Fruit fly (Drosophila melanogaster) whole organism, embryonic: ENCODE measurements around the gene AGO2.

ENCODE experiments used
- Antp ChIP-seq: fragments of 200-800 bp; sonication (Bioruptor generic); optimal IDR thresholded peaks from 3 replicates; lab custom pipeline; 2016; ENCODE audit warnings: missing biosample characterization, missing genetic modification characterization
- CG11398 ChIP-seq: fragments of 200-800 bp; sonication (Bioruptor generic); optimal IDR thresholded peaks from 2 replicates; lab custom pipeline; 2016; ENCODE audit warnings: missing biosample characterization, missing genetic modification characterization
- CG12219 ChIP-seq: fragments of 200-800 bp; sonication (Bioruptor generic); optimal IDR thresholded peaks from 3 replicates; lab custom pipeline; 2018; ENCODE audit warnings: missing biosample characterization, mild to moderate bottlenecking, missing genetic modification characterization
- CG13123 ChIP-seq: fragments of 200-800 bp; sonication (Bioruptor generic); optimal IDR thresholded peaks from 2 replicates; lab custom pipeline; 2016; ENCODE audit warnings: missing biosample characterization, missing genetic modification characterization
- CG15011 ChIP-seq: fragments of 200-800 bp; sonication (Bioruptor generic); optimal IDR thresholded peaks from 3 replicates; lab custom pipeline; 2018; ENCODE audit warnings: missing biosample characterization, mild to moderate bottlenecking, missing genetic modification characterization
- CG1603 ChIP-seq: fragments of 200-800 bp; sonication (Bioruptor generic); optimal IDR thresholded peaks from 2 replicates; lab custom pipeline; 2019; ENCODE audit warnings: missing biosample characterization, mild to moderate bottlenecking, missing genetic modification characterization, moderate library complexity
- CG18011 ChIP-seq: fragments of 200-800 bp; sonication (Bioruptor generic); optimal IDR thresholded peaks from 2 replicates; lab custom pipeline; 2017; ENCODE audit warnings: missing biosample characterization, missing genetic modification characterization, mild to moderate bottlenecking, moderate library complexity, missing genotype
- CG2889 ChIP-seq: fragments of 200-800 bp; sonication (Bioruptor generic); IDR thresholded peaks from 3 replicates; pipeline ENCODE4 v1.3.6; 2022; ENCODE audit warnings: missing biosample characterization, missing genetic modification characterization
- CG31441 ChIP-seq: fragments of 200-800 bp; sonication (Bioruptor generic); IDR thresholded peaks from 2 replicates; pipeline ENCODE4 v1.3.6; 2022; ENCODE audit warnings: missing biosample characterization, missing genetic modification characterization
- CG34422 ChIP-seq: fragments of 200-800 bp; sonication (Bioruptor generic); IDR thresholded peaks from 3 replicates; pipeline ENCODE4 v1.3.6; 2022; ENCODE audit warnings: missing biosample characterization, missing genetic modification characterization
- CG4328 ChIP-seq: fragments of 200-800 bp; sonication (Bioruptor generic); optimal IDR thresholded peaks from 3 replicates; lab custom pipeline; 2017; ENCODE audit warnings: missing biosample characterization, missing genetic modification reagents, missing genetic modification characterization
- CG6854 ChIP-seq: fragments of 200-800 bp; sonication (Bioruptor generic); optimal IDR thresholded peaks from 3 replicates; lab custom pipeline; 2017; ENCODE audit warnings: missing biosample characterization, mild to moderate bottlenecking, missing genetic modification characterization
- CG8089 ChIP-seq: fragments of 200-800 bp; sonication (Bioruptor generic); optimal IDR thresholded peaks from 3 replicates; lab custom pipeline; 2016; ENCODE audit warnings: missing biosample characterization, missing genetic modification characterization
- CG8281 ChIP-seq: fragments of 200-800 bp; sonication (Bioruptor generic); optimal IDR thresholded peaks from 2 replicates; lab custom pipeline; 2018; ENCODE audit warnings: missing biosample characterization, mild to moderate bottlenecking, missing genetic modification characterization, moderate library complexity
- CG8388 ChIP-seq: fragments of 200-800 bp; sonication (Bioruptor generic); optimal IDR thresholded peaks from 2 replicates; lab custom pipeline; 2019; ENCODE audit warnings: missing biosample characterization, mild to moderate bottlenecking, missing genetic modification characterization, moderate library complexity
- CG9876 ChIP-seq: fragments of 200-800 bp; sonication (Bioruptor generic); optimal IDR thresholded peaks from 2 replicates; lab custom pipeline; 2016; ENCODE audit warnings: missing biosample characterization, missing genetic modification characterization
- D ChIP-seq, 2 experiments: fragments of 200-800 bp in 1 of 2; fragments of >200 bp in 1 of 2; sonication (Bioruptor generic) in 1 of 2; optimal IDR thresholded peaks; 2 replicates in 1 of 2; 3 replicates in 1 of 2; lab custom pipeline; 2017; ENCODE audit warnings: mild to moderate bottlenecking in 1 of 2, missing biosample characterization in 1 of 2, missing genetic modification characterization in 1 of 2, missing genetic modification reagents in 1 of 2
- D19A ChIP-seq: fragments of 200-800 bp; optimal IDR thresholded peaks from 3 replicates; lab custom pipeline; 2019; ENCODE audit warnings: missing biosample characterization, mild to moderate bottlenecking, missing genetic modification characterization, moderate library complexity
- Doc3 ChIP-seq: fragments of 200-800 bp; sonication (Bioruptor generic); IDR thresholded peaks from 3 replicates; pipeline ENCODE4 v1.3.6; 2022; ENCODE audit warnings: missing biosample characterization, missing genetic modification characterization; ENCODE audit not compliant: partially characterized antibody
- Fer1 ChIP-seq: fragments of 200-800 bp; sonication (Bioruptor generic); optimal IDR thresholded peaks from 2 replicates; lab custom pipeline; 2017; ENCODE audit warnings: missing biosample characterization, mild to moderate bottlenecking, missing genetic modification characterization
- Fer3 ChIP-seq: fragments of 200-800 bp; sonication (Bioruptor generic); optimal IDR thresholded peaks from 2 replicates; lab custom pipeline; 2018; ENCODE audit warnings: missing biosample characterization, mild to moderate bottlenecking, missing genetic modification characterization, moderate library complexity
- Max ChIP-seq: fragments of 200-800 bp; sonication (Bioruptor generic); optimal IDR thresholded peaks from 2 replicates; lab custom pipeline; 2016; ENCODE audit warnings: missing biosample characterization, mild to moderate bottlenecking, missing genetic modification characterization
- NC2β ChIP-seq: fragments of 200-800 bp; sonication (Bioruptor generic); optimal IDR thresholded peaks from 2 replicates; lab custom pipeline; 2016; ENCODE audit warnings: missing biosample characterization, missing genetic modification characterization
- NfI ChIP-seq: fragments of 200-800 bp; sonication (Bioruptor generic); optimal IDR thresholded peaks from 3 replicates; lab custom pipeline; 2018; ENCODE audit warnings: missing biosample characterization, mild to moderate bottlenecking, missing genetic modification characterization, moderate library complexity
- Oaz ChIP-seq: fragments of 200-800 bp; sonication (Bioruptor generic); IDR thresholded peaks from 2 replicates; pipeline ENCODE4 v1.3.6; 2022; ENCODE audit warnings: missing biosample characterization, missing genetic modification characterization
- Stat92E ChIP-seq, 3 experiments: fragments of >200 bp in 2 of 3; fragments of 200-800 bp in 1 of 3; sonication (Bioruptor generic) in 1 of 3; optimal IDR thresholded peaks; 2 replicates each; lab custom pipeline; 2017 to 2019; ENCODE audit warnings: missing biosample characterization in 3 of 3, missing genetic modification characterization in 3 of 3, mild to moderate bottlenecking in 1 of 3, moderate library complexity in 1 of 3
- Tbp ChIP-seq: fragments of >200 bp; optimal IDR thresholded peaks from 2 replicates; lab custom pipeline; 2018; ENCODE audit warnings: missing biosample characterization, missing genetic modification characterization
- amos ChIP-seq: fragments of 200-800 bp; sonication (Bioruptor generic); IDR thresholded peaks from 2 replicates; pipeline ENCODE4 v1.3.6; 2022; ENCODE audit warnings: missing biosample characterization, missing genetic modification characterization; ENCODE audit not compliant: partially characterized antibody
- bowl ChIP-seq: fragments of 200-800 bp; sonication (Bioruptor generic); IDR thresholded peaks from 2 replicates; pipeline ENCODE4 v1.3.6; 2022; ENCODE audit warnings: missing biosample characterization, missing genetic modification characterization
- dmrt11E ChIP-seq: fragments of 200-800 bp; sonication (Bioruptor generic); optimal IDR thresholded peaks from 3 replicates; lab custom pipeline; 2018; ENCODE audit warnings: missing biosample characterization, mild to moderate bottlenecking, missing genetic modification characterization, moderate library complexity
- emc ChIP-seq: fragments of 200-800 bp; sonication (Bioruptor generic); optimal IDR thresholded peaks from 2 replicates; lab custom pipeline; 2016; ENCODE audit warnings: missing biosample characterization, missing genetic modification characterization
- ftz-f1 ChIP-seq: fragments of 200-800 bp; sonication (Bioruptor generic); optimal IDR thresholded peaks from 2 replicates; lab custom pipeline; 2016; ENCODE audit warnings: missing biosample characterization, missing genetic modification characterization
- gce ChIP-seq: fragments of 200-800 bp; sonication (Bioruptor generic); IDR thresholded peaks from 3 replicates; pipeline ENCODE4 v1.3.6; 2022; ENCODE audit warnings: missing biosample characterization, missing genetic modification characterization
- gcm2 ChIP-seq: fragments of 200-800 bp; sonication (Bioruptor generic); optimal IDR thresholded peaks from 2 replicates; lab custom pipeline; 2016; ENCODE audit warnings: missing biosample characterization, missing genetic modification characterization
- hbn ChIP-seq: fragments of 200-800 bp; sonication (Bioruptor generic); IDR thresholded peaks from 2 replicates; pipeline ENCODE4 v1.3.6; 2022; ENCODE audit warnings: missing biosample characterization, missing genetic modification characterization; ENCODE audit not compliant: partially characterized antibody
- ken ChIP-seq: fragments of 200-800 bp; sonication (Bioruptor generic); IDR thresholded peaks from 3 replicates; pipeline ENCODE4 v1.3.6; 2022; ENCODE audit warnings: missing biosample characterization, missing genetic modification characterization
- onecut ChIP-seq: fragments of 200-800 bp; sonication (Bioruptor generic); IDR thresholded peaks from 2 replicates; pipeline ENCODE4 v1.3.6; 2022; ENCODE audit warnings: missing biosample characterization, missing genetic modification characterization
- otp ChIP-seq: fragments of 200-800 bp; sonication (Bioruptor generic); IDR thresholded peaks from 3 replicates; pipeline ENCODE4, ENCODE4 v1.3.6; 2022; ENCODE audit warnings: missing biosample characterization, missing genetic modification characterization
- pan ChIP-seq, 4 experiments: fragments of >200 bp in 3 of 4; fragments of 200-800 bp in 1 of 4; sonication (Bioruptor generic) in 1 of 4; optimal IDR thresholded peaks in 3 of 4; IDR thresholded peaks in 1 of 4; 2 replicates each; pipeline versions ENCODE4 v1.3.6 to Lab custom; 2017 to 2022; ENCODE audit warnings: missing biosample characterization in 2 of 4, missing genetic modification characterization in 2 of 4, mixed read lengths in 1 of 4
- phol ChIP-seq: fragments of 200-800 bp; sonication (Bioruptor generic); optimal IDR thresholded peaks from 3 replicates; lab custom pipeline; 2018; ENCODE audit warnings: missing biosample characterization, mild to moderate bottlenecking, missing genetic modification characterization, moderate library complexity
- row ChIP-seq: fragments of 200-800 bp; sonication (Bioruptor generic); IDR thresholded peaks from 3 replicates; pipeline ENCODE4 v1.3.6; 2022; ENCODE audit warnings: missing biosample characterization, missing genetic modification characterization
- sc ChIP-seq, 3 experiments: fragments of >200 bp in 2 of 3; fragments of 200-800 bp in 1 of 3; sonication (Bioruptor generic) in 1 of 3; optimal IDR thresholded peaks; 2 replicates in 2 of 3; 3 replicates in 1 of 3; lab custom pipeline; 2017; ENCODE audit warnings: mild to moderate bottlenecking in 1 of 3, missing biosample characterization in 1 of 3, missing genetic modification characterization in 1 of 3, missing genetic modification reagents in 1 of 3
- slbo ChIP-seq: fragments of 200-800 bp; sonication (Bioruptor generic); IDR thresholded peaks from 2 replicates; pipeline ENCODE4 v1.3.6; 2022; ENCODE audit warnings: missing biosample characterization, missing genetic modification characterization
- slou ChIP-seq: fragments of 200-800 bp; sonication (Bioruptor generic); optimal IDR thresholded peaks from 3 replicates; lab custom pipeline; 2016; ENCODE audit warnings: missing biosample characterization, missing genetic modification characterization
- so ChIP-seq: fragments of 200-800 bp; sonication (Bioruptor generic); IDR thresholded peaks from 3 replicates; pipeline ENCODE4 v1.3.6; 2022; ENCODE audit warnings: missing biosample characterization, missing genetic modification characterization
- tll ChIP-seq, 2 experiments: fragments of 200-800 bp in 1 of 2; fragments of >200 bp in 1 of 2; sonication (Bioruptor generic) in 1 of 2; optimal IDR thresholded peaks; 2 replicates each; lab custom pipeline; 2017 to 2019; ENCODE audit warnings: missing biosample characterization in 2 of 2, missing genetic modification characterization in 2 of 2, mild to moderate bottlenecking in 1 of 2, moderate library complexity in 1 of 2
- trem ChIP-seq: fragments of 200-800 bp; optimal IDR thresholded peaks from 3 replicates; lab custom pipeline; 2019; ENCODE audit warnings: missing biosample characterization, mild to moderate bottlenecking, missing genetic modification characterization, moderate library complexity
- yki ChIP-seq: fragments of >200 bp; optimal IDR thresholded peaks from 3 replicates; lab custom pipeline; 2018

Gene AGO2

DNA sequence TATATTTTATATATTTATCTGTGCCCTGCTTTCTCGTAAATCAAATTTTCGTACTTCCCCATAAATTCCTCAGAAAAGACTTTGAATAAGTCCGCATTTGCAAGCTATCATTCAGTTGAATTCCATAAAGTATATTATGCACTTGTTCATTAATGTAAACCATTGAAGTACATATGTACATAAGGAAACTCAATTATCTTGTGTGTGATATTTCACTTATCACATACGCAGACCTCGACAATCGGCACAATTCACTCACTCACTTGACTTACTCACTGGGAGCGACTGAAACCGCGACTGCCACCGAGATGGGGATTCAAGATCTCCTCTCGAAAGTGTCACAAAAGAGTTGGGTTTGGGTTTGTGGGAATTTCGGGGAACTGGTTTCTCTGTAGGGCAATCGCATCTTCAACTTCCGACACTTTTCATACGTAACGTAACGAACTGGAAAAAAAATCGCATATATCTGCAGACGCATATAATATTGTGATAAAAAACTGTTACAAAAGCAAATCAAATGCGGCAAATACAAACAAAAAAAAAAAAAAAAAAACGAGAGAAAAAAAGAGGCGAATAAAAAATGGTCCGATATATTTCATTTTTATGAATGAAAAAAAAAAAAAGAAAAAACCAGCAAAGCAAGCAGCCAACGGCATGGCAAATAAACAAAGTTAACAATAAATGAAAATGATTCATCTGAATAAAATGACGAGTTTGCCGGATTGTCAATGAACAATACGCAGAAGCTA is 43.3 kb downstream of the AGO2 start (continued):
- no peak for TF ChIP-seq hbn (GFP tag; lab: Robert Waterston, UW)
- TF ChIP-seq CG4328 (GFP tag; lab: Kevin White, UChicago) = peak; percentile 37
- TF ChIP-seq ken (GFP tag; lab: Robert Waterston, UW) = no peak
- no peak for TF ChIP-seq emc (GFP tag; lab: Kevin White, UChicago)
- no peak for TF ChIP-seq sc (optimal IDR thresholded peaks at IDR 0.05; lab: Kevin White, UChicago)
- no peak for TF ChIP-seq sc (GFP tag; optimal IDR thresholded peaks at IDR 0.05; lab: Kevin White, UChicago)
- no peak for TF ChIP-seq Oaz
- TF ChIP-seq trem (tag; lab: Kevin White, UChicago) = no peak
- no peak for TF ChIP-seq CG8089 (GFP tag; lab: Kevin White, UChicago)
- no peak for TF ChIP-seq CG1603 (tag; lab: Kevin White, UChicago)
- TF ChIP-seq gce (GFP tag; lab: Robert Waterston, UW) = no peak
- TF ChIP-seq CG18011 (GFP tag; lab: Kevin White, UChicago) = no peak
- TF ChIP-seq Fer3 (tag; lab: Kevin White, UChicago) = peak; percentile 6
- TF ChIP-seq D (optimal IDR thresholded peaks at IDR 0.05; lab: Kevin White, UChicago) = no peak
- TF ChIP-seq D (GFP tag; optimal IDR thresholded peaks at IDR 0.05; lab: Kevin White, UChicago) = no peak
- peak; percentile 51; the same call in 1 of the 3 replicates for TF ChIP-seq otp
- no peak for TF ChIP-seq dmrt11E (tag; lab: Kevin White, UChicago)
- TF ChIP-seq NC2β (GFP tag; lab: Kevin White, UChicago) = no peak
- no peak for TF ChIP-seq CG34422 (GFP tag; lab: Robert Waterston, UW)
- TF ChIP-seq CG13123 (GFP tag; lab: Kevin White, UChicago) = no peak
- TF ChIP-seq tll (GFP tag; optimal IDR thresholded peaks at IDR 0.05; lab: Kevin White, UChicago) = no peak
- no peak for TF ChIP-seq pan (optimal IDR thresholded peaks at IDR 0.05; lab: Kevin White, UChicago)
- TF ChIP-seq pan (GFP tag; optimal IDR thresholded peaks at IDR 0.05 in 1 of 2, IDR thresholded peaks at IDR 0.05 in 1 of 2) = no peak
- TF ChIP-seq slou (GFP tag; lab: Kevin White, UChicago) = no peak
- TF ChIP-seq row (GFP tag; lab: Robert Waterston, UW) = no peak
- peak; percentile 49 for TF ChIP-seq CG12219 (GFP tag; lab: Kevin White, UChicago)
- TF ChIP-seq yki (lab: Kevin White, UChicago) = no peak
- no peak for TF ChIP-seq gcm2 (GFP tag; lab: Kevin White, UChicago)
- no peak for TF ChIP-seq Stat92E (GFP tag; optimal IDR thresholded peaks at IDR 0.05; lab: Kevin White, UChicago)
- peak; percentile 19 for TF ChIP-seq CG6854 (GFP tag; lab: Kevin White, UChicago)
- TF ChIP-seq CG9876 (GFP tag; lab: Kevin White, UChicago) = no peak
- TF ChIP-seq ftz-f1 (GFP tag; lab: Kevin White, UChicago) = no peak
- TF ChIP-seq bowl = 0 out of 2 replicates have a peak, but pooled peaks have one; percentile 41
- TF ChIP-seq CG15011 (GFP tag; lab: Kevin White, UChicago) = no peak
- TF ChIP-seq D19A (tag; lab: Kevin White, UChicago) = no peak
- TF ChIP-seq CG11398 (GFP tag; lab: Kevin White, UChicago) = no peak
- TF ChIP-seq NfI (GFP tag; lab: Kevin White, UChicago) = no peak
- TF ChIP-seq Doc3 (GFP tag; lab: Robert Waterston, UW) = no peak
- TF ChIP-seq CG2889 (GFP tag; lab: Robert Waterston, UW) = no peak
- no peak for TF ChIP-seq phol (tag; lab: Kevin White, UChicago)
- no peak for TF ChIP-seq onecut
- TF ChIP-seq Antp (GFP tag; lab: Kevin White, UChicago) = no peak
- TF ChIP-seq Fer1 (GFP tag; lab: Kevin White, UChicago) = peak; percentile 28
- TF ChIP-seq CG31441 (GFP tag; lab: Robert Waterston, UW) = peak; percentile 14; the same call in 1 of the 2 replicates
- no peak for TF ChIP-seq CG8388 (GFP tag; lab: Kevin White, UChicago)
- peak; percentile 16; the same call in 1 of the 3 replicates for TF ChIP-seq so
- no peak for TF ChIP-seq CG8281 (tag; lab: Kevin White, UChicago)
- TF ChIP-seq slbo (GFP tag; lab: Robert Waterston, UW) = no peak
- TF ChIP-seq amos = no peak
- TF ChIP-seq Tbp (GFP tag; lab: Kevin White, UChicago) = no peak
- no peak for TF ChIP-seq Max (GFP tag; lab: Kevin White, UChicago)
